Fruit fly (Drosophila melanogaster) whole organism, prepupa: ENCODE results near the gene RfC38.

Source experiments
- CG31627 ChIP-seq: fragments of 200-800 bp; sonication (Bioruptor generic); optimal IDR thresholded peaks from 3 replicates; lab custom pipeline; 2016; ENCODE audit warnings: missing biosample characterization, missing genetic modification characterization
- CG32006 ChIP-seq: fragments of 200-800 bp; sonication (Bioruptor generic); optimal IDR thresholded peaks from 3 replicates; lab custom pipeline; 2017; ENCODE audit warnings: missing biosample characterization, mild to moderate bottlenecking, missing genetic modification characterization
- CG34406 ChIP-seq: fragments of 200-800 bp; sonication (Bioruptor generic); optimal IDR thresholded peaks from 3 replicates; lab custom pipeline; 2016; ENCODE audit warnings: missing biosample characterization, missing genetic modification characterization
- CG8319 ChIP-seq: fragments of 200-800 bp; sonication (Bioruptor generic); optimal IDR thresholded peaks from 3 replicates; lab custom pipeline; 2016; ENCODE audit warnings: missing biosample characterization, missing genetic modification characterization
- Ets96B ChIP-seq: fragments of 200-800 bp; optimal IDR thresholded peaks from 2 replicates; lab custom pipeline; 2019; ENCODE audit warnings: missing biosample characterization, mild to moderate bottlenecking, missing genetic modification characterization, moderate library complexity
- fkh ChIP-seq: fragments of 200-800 bp; sonication (Bioruptor generic); optimal IDR thresholded peaks from 3 replicates; lab custom pipeline; 2017; ENCODE audit warnings: missing biosample characterization, mild to moderate bottlenecking, missing genetic modification characterization, moderate library complexity
- ss ChIP-seq, 2 experiments: fragments of 200-800 bp; sonication (Bioruptor generic); optimal IDR thresholded peaks; 2 replicates in 1 of 2; 3 replicates in 1 of 2; lab custom pipeline; 2017 to 2018; ENCODE audit warnings: mild to moderate bottlenecking in 2 of 2, missing biosample characterization in 2 of 2, missing genetic modification characterization in 2 of 2, moderate library complexity in 1 of 2
- topi ChIP-seq: fragments of 200-800 bp; sonication (Bioruptor generic); optimal IDR thresholded peaks from 3 replicates; lab custom pipeline; 2016; ENCODE audit warnings: missing biosample characterization, missing genetic modification characterization
- vri ChIP-seq: fragments of 200-800 bp; sonication (Bioruptor generic); optimal IDR thresholded peaks from 3 replicates; lab custom pipeline; 2016; ENCODE audit warnings: missing biosample characterization, mild to moderate bottlenecking, missing genetic modification characterization

DNA sequence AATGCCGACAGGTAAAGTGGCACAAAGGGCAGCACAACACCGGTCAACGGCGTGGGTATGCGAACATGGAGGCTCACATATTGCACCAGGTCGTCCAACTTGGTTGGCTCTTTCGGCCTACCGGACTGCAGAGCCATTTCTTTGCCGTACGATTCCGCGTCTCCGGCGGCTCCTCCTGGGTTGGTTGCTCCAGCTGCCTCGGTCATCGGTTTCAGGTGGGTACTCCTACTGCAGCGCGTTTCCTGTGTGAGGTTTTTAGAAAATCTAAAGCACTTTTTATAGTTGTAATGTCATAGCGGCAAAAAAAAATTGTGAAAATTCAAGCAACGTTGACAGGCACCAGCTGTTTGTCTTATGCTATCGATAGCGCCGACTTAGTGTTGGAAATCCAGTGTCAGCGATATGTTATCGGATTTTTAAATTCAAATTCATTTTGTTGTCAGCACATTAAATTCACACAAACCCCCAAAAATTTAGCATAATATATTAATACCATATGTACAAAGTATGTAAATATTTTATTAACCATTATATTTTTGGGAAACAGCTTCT, 10.4 kb downstream of the RfC38 start, which contains the start of gene CG6230:
- TF ChIP-seq CG34406 (no peak), Ets96B (no peak), topi (GFP tag; lab: Kevin White, UChicago) (no peak), CG32006 (no peak), ss (GFP tag; optimal IDR thresholded peaks at IDR 0.05; lab: Kevin White, UChicago) (no peak), fkh (no peak), CG8319 (no peak), CG31627 (GFP tag; lab: Kevin White, UChicago) (no peak), vri (GFP tag; lab: Kevin White, UChicago) (no peak)
